Worm (Caenorhabditis elegans) whole organism, L4/young adult: Measurements from ENCODE around the gene F17A2.13.

Experiments
- W03F9.2 ChIP-seq: fragments of 150-350 bp; optimal IDR thresholded peaks from 2 replicates; lab custom pipeline; 2014; ENCODE audit warnings: missing biosample characterization, missing genetic modification characterization
- dao-5 ChIP-seq: sonication (generic microtip); optimal IDR thresholded peaks from 2 replicates; lab custom pipeline; 2016; ENCODE audit warnings: missing genotype, missing genetic modification characterization, moderate library complexity, missing compliant biosample characterization
- him-1 ChIP-seq: sonication (generic microtip); optimal IDR thresholded peaks from 2 replicates; lab custom pipeline; 2016; ENCODE audit warnings: missing genotype, missing genetic modification reagents, missing genetic modification characterization, missing compliant biosample characterization

DNA sequence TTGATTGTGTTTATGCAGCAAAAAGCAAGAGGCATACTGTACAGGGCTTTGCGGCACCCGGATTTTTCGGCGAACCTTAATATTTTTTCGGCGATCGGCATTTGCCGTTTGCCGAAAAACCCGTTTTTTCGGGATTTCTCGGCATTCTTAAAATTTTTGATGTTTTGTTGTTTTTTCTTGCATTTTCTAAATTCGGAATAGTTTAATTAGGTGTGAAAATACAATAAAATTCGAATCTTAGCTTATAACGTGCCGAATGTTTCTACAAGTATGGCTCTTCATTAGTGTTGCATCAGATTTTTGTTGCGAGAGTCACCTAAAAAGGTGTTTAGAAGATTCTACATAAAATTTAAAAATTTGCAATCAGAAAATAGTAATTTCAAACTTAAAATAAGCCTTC is 45.9 kb upstream of the F17A2.13 start, which contains the start of gene C04B4.6:
- TF ChIP-seq W03F9.2 (tag; lab: Kevin White, UChicago) (no peak), dao-5 (tag; lab: Kevin White, UChicago) (no peak), him-1 (no peak)
